Fruit fly (Drosophila melanogaster): ENCODE results near the gene CG14218.

DNA sequence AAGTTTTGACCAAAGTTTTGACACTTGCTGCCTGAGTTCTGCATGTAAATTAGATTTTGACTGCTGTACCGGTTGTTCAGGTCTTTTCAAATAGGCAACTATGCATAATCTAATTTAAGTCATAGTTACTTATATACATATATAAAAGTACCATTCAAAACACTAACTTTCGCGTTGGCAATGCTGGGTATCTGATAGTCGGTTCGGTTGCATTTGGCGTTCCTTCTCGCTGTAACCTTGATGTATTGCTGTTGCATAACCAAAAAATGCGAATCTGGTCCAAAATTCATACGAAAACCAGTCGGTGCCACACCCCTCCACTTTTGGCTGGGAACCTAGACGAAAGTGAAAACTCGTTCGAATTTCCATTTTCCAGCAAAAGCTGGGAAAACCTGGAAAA lies 951 bp upstream of the CG14218 start:
- TF ChIP-seq insv (optimal IDR thresholded peaks at IDR 0.05) (no peak), Sin3A (optimal IDR thresholded peaks at IDR 0.05) (no peak), ttk (optimal IDR thresholded peaks at IDR 0.05) (no peak), psq (optimal IDR thresholded peaks at IDR 0.05) (no peak), h (optimal IDR thresholded peaks at IDR 0.05) (no peak), Myc (optimal IDR thresholded peaks at IDR 0.05) (no peak)
